Worm (Caenorhabditis elegans): ENCODE results near the gene ugt-29.

ugt-29 gene

DNA sequence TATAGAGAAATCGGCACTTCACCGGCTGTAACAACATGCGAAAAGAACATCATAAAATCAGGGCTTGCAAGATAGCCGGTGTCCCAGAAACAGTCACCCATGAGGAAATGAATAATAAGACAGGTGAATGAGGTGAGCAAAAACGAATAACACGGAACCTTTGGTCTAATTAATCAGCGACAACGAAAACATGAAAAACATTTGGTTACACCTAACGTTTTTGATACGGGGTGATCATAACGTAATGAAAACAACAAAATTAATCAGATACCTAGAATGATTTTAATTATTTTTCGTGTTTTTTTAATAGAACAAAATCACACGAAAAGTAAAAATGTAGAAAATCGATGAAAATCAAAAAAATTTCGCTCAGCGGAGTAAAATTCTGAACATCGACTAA, 43.6 kb downstream of the ugt-29 start, which contains the start of gene srh-245:
TSS of gene srh-245 (minus strand) at position 101 of the 400 bp plus-strand sequence.
- TF ChIP-seq T23F11.4 (GFP tag; optimal IDR thresholded peaks at IDR 0.05) (no peak), hlh-6 (tag; optimal IDR thresholded peaks at IDR 0.05) (no peak), hlh-8 (tag; optimal IDR thresholded peaks at IDR 0.05) (no peak), pha-4 (tag; optimal IDR thresholded peaks at IDR 0.05) (no peak), ceh-45 (GFP tag; IDR thresholded peaks at IDR 0.05) (no peak)

DNA sequence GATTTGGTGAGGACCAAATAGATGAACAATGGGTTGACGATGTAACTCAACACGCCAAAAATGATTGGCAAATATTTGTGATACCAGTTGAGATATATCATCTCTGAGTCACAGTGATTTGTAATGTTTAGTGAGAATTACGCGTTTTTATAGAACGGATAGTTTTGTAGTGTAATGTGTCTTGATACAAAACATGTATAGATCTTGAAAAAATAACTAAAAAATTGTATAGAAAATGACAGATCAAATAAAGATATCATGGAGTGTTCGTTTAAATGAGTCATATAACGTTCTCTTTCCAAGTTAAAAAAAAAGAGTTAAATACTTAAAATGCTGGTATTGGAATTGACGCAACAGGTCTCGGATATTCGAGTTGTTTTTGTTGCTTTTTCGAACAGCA, 45.0 kb downstream of the ugt-29 start, which contains the start of gene srj-6:
TSS of gene srj-6 (minus strand) at position 101 of the 400 bp plus-strand sequence.
- TF ChIP-seq pag-3 (tag; optimal IDR thresholded peaks at IDR 0.05; ENCODE audit: borderline replicate concordance) = no peak
- no peak for TF ChIP-seq T23F11.4 (GFP tag; optimal IDR thresholded peaks at IDR 0.05)
- TF ChIP-seq lim-6 (tag; optimal IDR thresholded peaks at IDR 0.05) = no peak

DNA sequence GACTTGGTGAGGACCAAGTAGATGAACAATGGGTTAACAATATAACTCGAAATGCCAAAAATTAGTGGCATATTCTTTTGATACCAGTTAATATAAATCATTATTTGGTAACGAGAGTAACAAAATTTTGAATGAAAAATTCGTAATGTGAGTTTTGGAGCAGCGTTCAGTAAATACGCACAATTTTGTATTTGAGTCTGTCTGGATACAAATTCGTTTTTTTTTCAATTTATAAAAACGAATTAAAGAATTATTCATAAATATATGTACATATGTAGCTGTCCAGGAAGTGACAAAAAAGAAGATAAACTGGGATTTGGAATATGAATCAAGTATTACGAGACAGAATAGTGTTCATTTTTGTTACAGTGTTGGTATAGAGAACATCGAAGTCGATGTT, 46.4 kb downstream of the ugt-29 start, which contains the start of gene srj-5:
TSS of gene srj-5 (minus strand) at position 101 of the 400 bp plus-strand sequence.
- no peak for TF ChIP-seq syd-9 (tag; optimal IDR thresholded peaks at IDR 0.05)

- TF ChIP-seq sdc-2 (tag; optimal IDR thresholded peaks at IDR 0.05) (no peak), madf-2 (tag; optimal IDR thresholded peaks at IDR 0.05) (no peak), fkh-10 (GFP tag; optimal IDR thresholded peaks at IDR 0.05) (no peak), fax-1 (tag; optimal IDR thresholded peaks at IDR 0.05) (no peak), hlh-30 (tag; optimal IDR thresholded peaks at IDR 0.05; ENCODE audit: insufficient read depth) (no peak), dmd-4 (tag; optimal IDR thresholded peaks at IDR 0.05; ENCODE audit: borderline replicate concordance) (no peak), ceh-6 (GFP tag; optimal IDR thresholded peaks at IDR 0.05) (no peak), che-1 (tag; optimal IDR thresholded peaks at IDR 0.05) (no peak), ref-2 (tag; optimal IDR thresholded peaks at IDR 0.05) (no peak)
These were observed 52.5 kb downstream of the ugt-29 start, which contains the start of gene ugt-42 for ce11 chrV:646888-647287. ugt-42 (plus strand) TSS chrV:647188.
